Fruit fly (Drosophila melanogaster) whole organism, embryonic: ENCODE data around the gene cno.

ENCODE experiments used
- Abd-B ChIP-seq: fragments of 200-800 bp; sonication (Bioruptor generic); optimal IDR thresholded peaks from 2 replicates; lab custom pipeline; 2018; ENCODE audit warnings: missing biosample characterization, mild to moderate bottlenecking, missing genetic modification characterization, moderate library complexity
- CG14710 ChIP-seq: fragments of 200-800 bp; sonication (Bioruptor generic); optimal IDR thresholded peaks from 3 replicates; lab custom pipeline; 2019; ENCODE audit warnings: missing biosample characterization, mild to moderate bottlenecking, missing genetic modification characterization, moderate library complexity
- CG31388 ChIP-seq: fragments of 200-800 bp; sonication (Bioruptor generic); optimal IDR thresholded peaks from 2 replicates; lab custom pipeline; 2016; ENCODE audit warnings: missing biosample characterization, missing genetic modification characterization
- CG3847 ChIP-seq: fragments of 200-800 bp; sonication (Bioruptor generic); IDR thresholded peaks from 2 replicates; pipeline ENCODE4 v1.3.6; 2022; ENCODE audit warnings: missing biosample characterization, missing genetic modification characterization
- CG9797 ChIP-seq: fragments of 200-800 bp; sonication (Bioruptor generic); optimal IDR thresholded peaks from 3 replicates; lab custom pipeline; 2018; ENCODE audit warnings: missing biosample characterization, mild to moderate bottlenecking, missing genetic modification characterization
- D ChIP-seq, 2 experiments: fragments of 200-800 bp in 1 of 2; fragments of >200 bp in 1 of 2; sonication (Bioruptor generic) in 1 of 2; optimal IDR thresholded peaks; 2 replicates in 1 of 2; 3 replicates in 1 of 2; lab custom pipeline; 2017; ENCODE audit warnings: mild to moderate bottlenecking in 1 of 2, missing biosample characterization in 1 of 2, missing genetic modification characterization in 1 of 2, missing genetic modification reagents in 1 of 2
- Deaf1 ChIP-seq: fragments of 200-800 bp; optimal IDR thresholded peaks from 3 replicates; lab custom pipeline; 2019; ENCODE audit warnings: missing biosample characterization, mild to moderate bottlenecking, missing genetic modification characterization, moderate library complexity
- Spps ChIP-seq: fragments of 200-800 bp; sonication (Bioruptor generic); optimal IDR thresholded peaks from 2 replicates; lab custom pipeline; 2018; ENCODE audit warnings: missing biosample characterization, mild to moderate bottlenecking, missing genetic modification characterization
- cwo ChIP-seq: fragments of 200-800 bp; sonication (Bioruptor generic); optimal IDR thresholded peaks from 3 replicates; lab custom pipeline; 2017; ENCODE audit warnings: missing biosample characterization, missing genetic modification characterization, mild to moderate bottlenecking, moderate library complexity, missing genetic modification reagents
- zen ChIP-seq: fragments of 200-800 bp; sonication (Bioruptor generic); optimal IDR thresholded peaks from 3 replicates; lab custom pipeline; 2018; ENCODE audit warnings: missing biosample characterization, mild to moderate bottlenecking, missing genetic modification characterization, moderate library complexity
- zf30C ChIP-seq: fragments of 200-800 bp; sonication (Bioruptor generic); optimal IDR thresholded peaks from 3 replicates; lab custom pipeline; 2018; ENCODE audit warnings: missing biosample characterization, mild to moderate bottlenecking, missing genetic modification characterization

DNA sequence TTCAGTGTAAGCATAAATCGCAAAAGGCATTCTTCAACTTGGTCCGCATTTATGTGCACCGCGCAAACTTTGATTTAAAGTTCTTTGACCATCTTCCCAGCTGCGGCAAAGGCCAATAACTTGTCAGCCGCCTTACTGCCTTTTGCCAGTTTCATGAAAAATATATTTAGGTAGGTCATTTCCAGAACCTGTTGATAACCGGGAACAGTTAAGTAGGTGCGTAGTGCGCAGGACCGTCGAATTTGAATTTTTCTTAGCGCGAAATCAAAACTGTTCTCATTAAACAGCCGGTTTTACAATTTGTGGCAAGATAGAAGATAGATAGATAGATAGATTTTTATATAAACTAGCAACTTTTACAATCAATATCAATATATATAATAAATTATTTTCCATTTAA, 45.3 kb downstream of the cno start:
- TF ChIP-seq Spps (tag; lab: Kevin White, UChicago) (no peak), CG14710 (tag; lab: Kevin White, UChicago) (no peak), zf30C (GFP tag; lab: Kevin White, UChicago) (no peak), Abd-B (GFP tag; lab: Kevin White, UChicago) (no peak), zen (tag; lab: Kevin White, UChicago) (no peak), D (optimal IDR thresholded peaks at IDR 0.05; lab: Kevin White, UChicago) (no peak), D (GFP tag; optimal IDR thresholded peaks at IDR 0.05; lab: Kevin White, UChicago) (no peak), CG31388 (GFP tag; lab: Kevin White, UChicago) (no peak), Deaf1 (tag; lab: Kevin White, UChicago) (no peak), CG3847 (GFP tag; lab: Robert Waterston, UW) (no peak), cwo (GFP tag; lab: Kevin White, UChicago) (no peak), CG9797 (no peak)
